Worm (Caenorhabditis elegans) whole organism, L1 larva: ENCODE data around the gene disl-2.

Source experiments
- lin-39 ChIP-seq: fragments of 150-350 bp; optimal IDR thresholded peaks from 2 replicates; lab custom pipeline; 2014; ENCODE audit warnings: missing biosample characterization, missing genetic modification reagents, missing genetic modification characterization
- nhr-12 ChIP-seq: sonication (generic microtip); optimal IDR thresholded peaks from 2 replicates; lab custom pipeline; 2017; ENCODE audit warnings: missing biosample characterization, missing genetic modification characterization
- nhr-28 ChIP-seq: fragments of 150-350 bp; optimal IDR thresholded peaks from 2 replicates; lab custom pipeline; 2014; ENCODE audit warnings: missing biosample characterization, missing genetic modification characterization

DNA sequence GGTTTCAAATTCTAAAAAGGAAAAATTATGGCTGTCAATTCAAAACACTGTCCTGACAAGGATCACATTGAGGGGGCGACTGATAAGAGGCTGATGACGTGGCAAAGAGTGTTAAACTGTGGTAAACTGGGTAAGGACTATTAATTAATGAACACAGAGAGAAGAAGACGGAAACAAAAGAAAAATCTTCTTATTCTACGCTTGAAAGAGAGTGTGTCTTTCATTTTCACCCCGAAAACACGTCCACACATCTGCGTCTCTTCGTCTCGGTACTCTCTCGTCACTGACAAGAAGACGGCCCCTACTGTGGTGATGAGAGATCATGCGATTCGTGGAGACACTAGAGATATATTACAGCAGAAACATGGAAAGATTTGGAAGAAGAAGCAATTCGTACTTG lies 21.6 kb upstream of the disl-2 start:
- TF ChIP-seq nhr-28 (no peak), lin-39 (tag; lab: Kevin White, UChicago) (no peak), nhr-12 (no peak)
